Worm (Caenorhabditis elegans): ENCODE data around the gene mlt-7.

- TF ChIP-seq ama-1 (optimal IDR thresholded peaks at IDR 0.05) = no peak
- no peak for TF ChIP-seq ztf-1 (GFP tag; conservative IDR thresholded peaks at IDR 0.05)
- no peak for TF ChIP-seq C34F6.9 (tag; optimal IDR thresholded peaks at IDR 0.05)
- no peak for TF ChIP-seq elt-3 (tag; optimal IDR thresholded peaks at IDR 0.05)
Observed at ce11 chrII:4405358-4405757, 12.6 kb downstream of the mlt-7 start, which contains the start of gene ZK430.5.

Measured in whole organism, L2 larva.